Fruit fly (Drosophila melanogaster) whole organism, embryonic: ENCODE results near the gene Ac13E.

Source experiments
- Antp ChIP-seq: fragments of 200-800 bp; sonication (Bioruptor generic); optimal IDR thresholded peaks from 3 replicates; lab custom pipeline; 2016; ENCODE audit warnings: missing biosample characterization, missing genetic modification characterization
- CG10565 ChIP-seq: fragments of 200-800 bp; sonication (Bioruptor generic); optimal IDR thresholded peaks from 3 replicates; lab custom pipeline; 2016; ENCODE audit warnings: missing biosample characterization, mild to moderate bottlenecking, missing genetic modification characterization
- CG3847 ChIP-seq: fragments of 200-800 bp; sonication (Bioruptor generic); IDR thresholded peaks from 2 replicates; pipeline ENCODE4 v1.3.6; 2022; ENCODE audit warnings: missing biosample characterization, missing genetic modification characterization
- CG4730 ChIP-seq: fragments of 200-800 bp; sonication (Bioruptor generic); IDR thresholded peaks from 2 replicates; pipeline ENCODE4 v1.3.6; 2022; ENCODE audit warnings: missing biosample characterization, missing genetic modification characterization
- CG4854 ChIP-seq: fragments of 200-800 bp; sonication (Bioruptor generic); optimal IDR thresholded peaks from 2 replicates; lab custom pipeline; 2016; ENCODE audit warnings: missing biosample characterization, missing genetic modification characterization, inconsistent platforms
- CG7963 ChIP-seq: fragments of 200-800 bp; sonication (Bioruptor generic); IDR thresholded peaks from 3 replicates; pipeline ENCODE4 v1.3.6; 2022; ENCODE audit warnings: missing biosample characterization, missing genetic modification characterization; ENCODE audit not compliant: partially characterized antibody
- CG9817 ChIP-seq: fragments of 200-800 bp; sonication (Bioruptor generic); optimal IDR thresholded peaks from 2 replicates; lab custom pipeline; 2018; ENCODE audit warnings: missing biosample characterization, mild to moderate bottlenecking, missing genetic modification characterization, moderate library complexity
- bab2 ChIP-seq: fragments of 200-800 bp; sonication (Bioruptor generic); optimal IDR thresholded peaks from 2 replicates; lab custom pipeline; 2016; ENCODE audit warnings: missing biosample characterization, missing genetic modification characterization
- fru ChIP-seq: fragments of >200 bp; optimal IDR thresholded peaks from 2 replicates; lab custom pipeline; 2017
- ind ChIP-seq: fragments of 200-800 bp; sonication (Bioruptor generic); optimal IDR thresholded peaks from 3 replicates; lab custom pipeline; 2016; ENCODE audit warnings: missing biosample characterization, missing genetic modification characterization
- phol ChIP-seq: fragments of 200-800 bp; sonication (Bioruptor generic); optimal IDR thresholded peaks from 3 replicates; lab custom pipeline; 2018; ENCODE audit warnings: missing biosample characterization, mild to moderate bottlenecking, missing genetic modification characterization, moderate library complexity
- tx ChIP-seq: fragments of 200-800 bp; sonication (Bioruptor generic); optimal IDR thresholded peaks from 2 replicates; lab custom pipeline; 2016; ENCODE audit warnings: missing biosample characterization, missing genetic modification characterization
- usp ChIP-seq: fragments of >200 bp; optimal IDR thresholded peaks from 2 replicates; lab custom pipeline; 2017; ENCODE audit warnings: missing biosample characterization, missing genetic modification characterization

DNA sequence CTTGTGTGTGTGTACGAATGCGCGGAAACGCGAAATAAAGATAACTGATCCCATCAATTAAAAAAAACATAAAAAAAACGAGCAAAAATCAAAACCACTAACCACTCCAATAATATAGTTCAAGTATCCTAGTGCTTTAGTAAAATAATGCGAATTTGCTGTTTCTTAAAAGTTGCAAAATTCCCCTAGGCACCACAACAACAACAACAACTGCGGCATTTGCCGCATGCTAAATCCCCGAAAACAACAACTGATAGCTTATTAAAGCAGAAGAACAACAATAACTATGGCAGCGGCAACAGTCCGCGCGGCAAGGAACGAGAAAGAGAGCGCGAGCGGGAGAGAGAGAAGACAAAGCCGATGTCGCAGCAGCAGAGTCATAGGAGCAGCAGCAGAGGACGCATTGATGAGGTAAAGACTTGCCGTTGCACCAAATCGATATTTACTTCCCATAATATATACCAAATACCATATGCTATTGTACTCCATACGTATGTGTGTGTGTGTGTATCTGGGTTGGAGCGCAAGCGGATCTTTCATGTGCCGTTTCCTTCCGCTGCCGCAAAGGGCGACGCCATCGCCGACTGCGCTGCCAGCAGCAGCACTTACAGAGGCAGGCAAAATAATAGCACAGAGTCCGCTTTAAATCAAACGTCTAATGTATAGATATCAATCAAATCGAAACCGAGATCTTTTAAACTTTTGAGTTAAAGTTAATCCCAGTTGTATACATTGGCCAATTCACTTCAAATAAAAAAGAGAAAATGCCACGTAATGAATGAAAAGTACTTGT lies 70.9 kb downstream of the Ac13E start:
- no peak for TF ChIP-seq phol
- TF ChIP-seq CG10565 (GFP tag; lab: Kevin White, UChicago): no peak
- no peak for TF ChIP-seq CG4854 (GFP tag; lab: Kevin White, UChicago)
- no peak for TF ChIP-seq Antp (GFP tag; lab: Kevin White, UChicago)
- TF ChIP-seq CG7963: no peak
- TF ChIP-seq bab2: no peak
- TF ChIP-seq CG4730: no peak
- no peak for TF ChIP-seq CG9817 (tag; lab: Kevin White, UChicago)
- no peak for TF ChIP-seq tx (GFP tag; lab: Kevin White, UChicago)
- TF ChIP-seq usp (GFP tag; lab: Kevin White, UChicago): no peak
- no peak for TF ChIP-seq CG3847 (GFP tag; lab: Robert Waterston, UW)
- no peak for TF ChIP-seq fru (lab: Kevin White, UChicago)
- TF ChIP-seq ind (GFP tag; lab: Kevin White, UChicago): no peak
